Worm (Caenorhabditis elegans): ENCODE measurements around the gene srlf-20.

srlf-20 gene

DNA sequence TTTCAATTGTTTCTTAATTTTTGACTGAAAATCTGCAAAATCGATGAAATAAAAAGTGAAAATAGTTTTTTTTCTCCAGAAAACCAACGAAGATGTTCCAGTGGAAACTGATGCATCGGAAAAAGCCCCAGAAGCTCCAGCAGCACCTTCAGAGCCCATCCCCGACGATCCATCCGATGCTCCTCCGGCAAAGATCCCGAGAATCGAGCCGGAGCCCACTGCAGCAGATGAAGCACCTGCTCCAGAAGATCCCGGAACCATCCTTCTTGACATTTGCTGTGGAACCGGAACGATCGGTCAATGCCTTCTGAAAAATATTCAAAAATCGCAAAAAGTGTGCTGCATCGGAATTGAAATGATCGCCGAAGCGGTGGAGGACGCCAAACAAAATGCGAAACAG is 14.9 kb downstream of the srlf-20 start:
- TF ChIP-seq ceh-43 (GFP tag; optimal IDR thresholded peaks at IDR 0.05) (no peak), M03D4.4 (tag; optimal IDR thresholded peaks at IDR 0.05) (no peak), ceh-83 (GFP tag; optimal IDR thresholded peaks at IDR 0.05) (no peak), lin-32 (GFP tag; optimal IDR thresholded peaks at IDR 0.05) (no peak), zip-8 (tag; optimal IDR thresholded peaks at IDR 0.05) (no peak), sptf-1 (tag; optimal IDR thresholded peaks at IDR 0.05) (no peak), blmp-1 (tag; optimal IDR thresholded peaks at IDR 0.05) (no peak), unc-39 (tag; optimal IDR thresholded peaks at IDR 0.05) (no peak), elt-3 (tag; optimal IDR thresholded peaks at IDR 0.05) (no peak), ceh-39 (tag; optimal IDR thresholded peaks at IDR 0.05) (no peak), ham-2 (GFP tag; optimal IDR thresholded peaks at IDR 0.05) (no peak), lsy-2 (tag; optimal IDR thresholded peaks at IDR 0.05) (no peak), cnd-1 (tag; optimal IDR thresholded peaks at IDR 0.05) (no peak), unc-120 (tag; optimal IDR thresholded peaks at IDR 0.05; ENCODE audit: poor library complexity, severe bottlenecking) (no peak), mep-1 (tag; optimal IDR thresholded peaks at IDR 0.05) (no peak), flh-1 (GFP tag; optimal IDR thresholded peaks at IDR 0.05) (no peak), ces-1 (GFP tag; optimal IDR thresholded peaks at IDR 0.05) (no peak), tbx-8 (GFP tag; optimal IDR thresholded peaks at IDR 0.05) (no peak), lin-13 (tag; optimal IDR thresholded peaks at IDR 0.05) (no peak)

DNA sequence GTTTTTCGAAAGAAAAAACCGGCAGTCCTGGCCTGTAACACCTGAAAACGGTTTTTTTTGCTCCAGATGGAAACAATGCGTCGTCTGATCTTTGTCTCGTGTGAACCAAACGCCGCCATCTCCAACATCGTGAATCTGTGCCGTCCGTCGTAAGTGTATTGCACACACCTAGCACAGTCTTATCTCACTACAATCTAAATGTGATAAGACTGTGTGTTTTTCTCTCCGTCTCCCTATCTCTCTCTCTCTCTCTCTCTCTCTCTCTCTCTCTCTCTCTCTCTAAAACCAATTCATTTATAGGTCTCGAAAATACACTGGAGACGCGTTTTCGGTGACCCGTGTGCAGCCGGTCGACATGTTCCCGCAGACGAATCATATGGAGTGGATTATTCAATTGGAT is 16.8 kb downstream of the srlf-20 start:
- peak; percentile 81 for TF ChIP-seq elt-1 (tag; optimal IDR thresholded peaks at IDR 0.05; ENCODE audit: borderline replicate concordance, insufficient read depth)
- TF ChIP-seq drap-1 (GFP tag; optimal IDR thresholded peaks at IDR 0.05), result no peak

DNA sequence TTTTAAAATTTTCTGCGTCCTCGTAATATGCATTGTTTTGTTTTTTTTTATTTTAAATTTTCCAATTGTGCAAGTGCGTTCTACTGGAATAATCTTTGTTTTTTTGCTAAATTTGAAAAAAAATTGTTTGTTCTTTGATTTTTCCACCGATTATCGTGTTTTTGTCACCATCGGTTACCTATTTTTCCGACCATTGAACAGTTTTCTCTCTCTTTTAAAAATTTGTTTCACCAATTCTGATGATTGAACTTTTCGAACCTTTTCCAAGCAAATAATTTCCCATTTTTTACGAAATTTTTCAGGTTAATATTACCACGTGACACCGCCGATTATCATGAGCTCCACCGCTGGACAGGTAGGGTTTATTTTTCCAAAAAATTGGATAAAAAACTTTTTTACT is 17.7 kb downstream of the srlf-20 start, which contains the start of gene adh-5:
Gene adh-5, plus strand, starts transcription at position 301 of the 400 bp plus-strand sequence.
- TF ChIP-seq mab-5 (tag; optimal IDR thresholded peaks at IDR 0.05), result no peak
- TF ChIP-seq elt-1 (tag; optimal IDR thresholded peaks at IDR 0.05; ENCODE audit: borderline replicate concordance, insufficient read depth), result no peak
- TF ChIP-seq nhr-76 (tag; optimal IDR thresholded peaks at IDR 0.05), result no peak
- TF ChIP-seq ceh-83 (GFP tag; optimal IDR thresholded peaks at IDR 0.05), result no peak

DNA sequence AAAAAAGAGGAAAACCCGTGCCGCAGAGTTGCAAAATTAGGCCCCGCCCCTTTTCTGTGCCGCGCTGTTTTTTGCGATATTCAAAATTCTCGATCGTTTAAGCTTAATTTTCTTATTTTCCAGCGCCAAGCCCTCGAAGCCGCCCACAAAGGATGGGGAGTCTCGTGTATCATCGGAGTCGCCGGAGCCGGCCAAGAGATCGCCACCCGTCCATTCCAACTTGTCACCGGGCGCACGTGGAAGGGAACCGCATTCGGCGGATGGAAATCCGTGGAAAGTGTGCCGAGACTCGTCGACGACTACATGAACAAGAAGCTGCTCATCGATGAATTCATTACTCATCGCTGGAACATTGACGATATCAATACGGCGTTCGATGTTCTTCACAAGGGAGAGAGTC is 21.9 kb downstream of the srlf-20 start:
- TF ChIP-seq zip-8 (tag; optimal IDR thresholded peaks at IDR 0.05) (no peak), bed-3 (GFP tag; optimal IDR thresholded peaks at IDR 0.05) (no peak), mep-1 (tag; optimal IDR thresholded peaks at IDR 0.05) (no peak), mls-2 (tag; optimal IDR thresholded peaks at IDR 0.05) (no peak), ztf-11 (tag; optimal IDR thresholded peaks at IDR 0.05) (no peak), hlh-1 (tag; optimal IDR thresholded peaks at IDR 0.05) (no peak), sptf-1 (tag; optimal IDR thresholded peaks at IDR 0.05) (no peak)

DNA sequence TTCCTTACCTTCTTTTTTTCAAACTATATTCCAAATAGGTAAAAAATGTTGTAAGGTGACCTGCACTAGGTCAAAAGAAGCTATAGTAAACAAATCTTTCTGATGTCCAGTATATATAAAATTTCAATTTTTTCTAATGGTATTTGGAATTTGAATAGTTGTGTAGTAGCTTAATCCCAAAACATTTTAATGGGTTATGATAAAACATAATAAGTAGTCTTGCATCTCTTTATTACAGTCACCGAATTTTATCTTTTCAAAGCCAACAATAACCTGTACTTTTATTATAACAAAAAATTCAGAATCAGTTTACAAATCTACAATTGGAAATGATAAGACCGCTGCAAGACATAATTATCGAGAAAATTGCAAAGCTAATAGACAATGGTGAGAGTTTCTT is 23.7 kb downstream of the srlf-20 start, which contains the start of gene H24K24.2:
Gene H24K24.2, plus strand, starts transcription at position 301 of the 400 bp plus-strand sequence.
- TF ChIP-seq unc-39 (tag; optimal IDR thresholded peaks at IDR 0.05) (no peak), ceh-39 (tag; optimal IDR thresholded peaks at IDR 0.05) (no peak), unc-62 (GFP tag; optimal IDR thresholded peaks at IDR 0.05) (no peak), unc-120 (tag; optimal IDR thresholded peaks at IDR 0.05; ENCODE audit: poor library complexity, severe bottlenecking) (no peak), sptf-1 (tag; optimal IDR thresholded peaks at IDR 0.05) (no peak), ceh-43 (GFP tag; optimal IDR thresholded peaks at IDR 0.05) (no peak), lsy-2 (tag; optimal IDR thresholded peaks at IDR 0.05) (no peak), ztf-11 (tag; optimal IDR thresholded peaks at IDR 0.05) (no peak), mab-5 (tag; optimal IDR thresholded peaks at IDR 0.05) (no peak), mls-2 (tag; optimal IDR thresholded peaks at IDR 0.05) (no peak), nhr-2 (tag; optimal IDR thresholded peaks at IDR 0.05) (no peak), ceh-83 (GFP tag; optimal IDR thresholded peaks at IDR 0.05) (no peak), nhr-12 (tag; optimal IDR thresholded peaks at IDR 0.05) (no peak)

DNA sequence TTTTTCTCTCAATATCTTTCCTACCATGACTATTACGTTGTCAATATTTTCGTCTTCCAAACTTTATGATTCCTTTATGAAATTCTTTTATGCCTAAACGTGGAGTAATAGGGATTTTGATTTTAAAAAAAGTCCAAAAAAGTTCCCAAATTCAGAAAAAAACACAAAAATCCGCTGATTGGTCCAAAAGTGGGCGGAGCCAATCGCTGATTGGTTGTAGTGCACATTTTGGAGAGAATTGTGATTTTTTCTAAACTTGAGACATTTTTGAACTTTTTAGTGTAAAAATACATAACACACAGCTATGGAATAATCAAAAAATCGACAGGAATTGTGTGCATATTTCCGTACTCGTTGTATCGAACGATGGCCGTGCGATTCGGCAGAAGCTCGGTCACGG is 45.6 kb downstream of the srlf-20 start:
- no peak for TF ChIP-seq sem-2 (GFP tag; optimal IDR thresholded peaks at IDR 0.05)
- no peak for TF ChIP-seq nhr-237 (tag; optimal IDR thresholded peaks at IDR 0.05)
- TF ChIP-seq ces-1 (GFP tag; optimal IDR thresholded peaks at IDR 0.05), result no peak
- TF ChIP-seq mep-1 (tag; optimal IDR thresholded peaks at IDR 0.05), result no peak
- no peak for TF ChIP-seq blmp-1 (tag; optimal IDR thresholded peaks at IDR 0.05)
- no peak for TF ChIP-seq mls-2 (tag; optimal IDR thresholded peaks at IDR 0.05)
